2 worm cellular contexts compared by ENCODE assay signal in genomic region chrIV:8428492-8428891, ce11.
TF ChIP-seq lines count a peak whose summit lies in the region.

No protein-coding gene starts in this region.

TF ChIP-seq in whole organism, L1 larva, 84 proteins besides CTCF, POLR2A, EP300 and RAD21 (continued from another document):
- TF ChIP-seq jun-1 (tag; optimal IDR thresholded peaks at IDR 0.05; lab: Kevin White, UChicago) (peak; percentile 68), snpc-4 (tag; optimal IDR thresholded peaks at IDR 0.05; lab: Kevin White, UChicago) (peak; percentile 99), lin-13 (GFP tag; optimal IDR thresholded peaks at IDR 0.05; lab: Kevin White, UChicago) (peak; percentile 61), vab-15 (tag; optimal IDR thresholded peaks at IDR 0.05; lab: Kevin White, UChicago) (no peak), C04F5.9 (tag; optimal IDR thresholded peaks at IDR 0.05; lab: Kevin White, UChicago) (peak; percentile 63), fkh-8 (tag; optimal IDR thresholded peaks at IDR 0.05; lab: Kevin White, UChicago) (peak; percentile 76), nhr-11 (tag; optimal IDR thresholded peaks at IDR 0.05; lab: Kevin White, UChicago) (peak; percentile 44), nhr-85 (tag; lab: Kevin White, UChicago) (peak; percentile 98), nhr-71 (tag; optimal IDR thresholded peaks at IDR 0.05; lab: Kevin White, UChicago) (peak; percentile 95), C34B4.2 (tag; optimal IDR thresholded peaks at IDR 0.05; lab: Kevin White, UChicago) (no peak), snu-23 (GFP tag; optimal IDR thresholded peaks at IDR 0.05; lab: Kevin White, UChicago) (peak; percentile 93), pag-3 (tag; optimal IDR thresholded peaks at IDR 0.05; lab: Kevin White, UChicago; ENCODE audit: borderline replicate concordance, insufficient read depth) (no peak), zip-4 (GFP tag; optimal IDR thresholded peaks at IDR 0.05; lab: Kevin White, UChicago) (peak; percentile 78), nhr-12 (tag; optimal IDR thresholded peaks at IDR 0.05; lab: Kevin White, UChicago) (no peak), lin-35 (GFP tag; optimal IDR thresholded peaks at IDR 0.05; lab: Kevin White, UChicago) (peak; percentile 55 to 79), nhr-90 (tag; optimal IDR thresholded peaks at IDR 0.05; lab: Kevin White, UChicago; ENCODE audit: poor library complexity) (peak; percentile 94), ceh-88 (GFP tag; IDR thresholded peaks at IDR 0.05; lab: Robert Waterston, UW) (peak; percentile 73; the same call in 1 of the 2 replicates), nhr-47 (tag; optimal IDR thresholded peaks at IDR 0.05; lab: Kevin White, UChicago) (peak; percentile 92), isw-1 (GFP tag; IDR thresholded peaks at IDR 0.05; lab: Robert Waterston, UW) (peak; percentile 56), lsy-2 (tag; optimal IDR thresholded peaks at IDR 0.05; lab: Kevin White, UChicago) (peak; percentile 84 to 87), unc-98 (GFP tag; IDR thresholded peaks at IDR 0.05; lab: Robert Waterston, UW) (no peak), efl-1 (optimal IDR thresholded peaks at IDR 0.05; lab: Kevin White, UChicago) (peak; percentile 68 to 73), efl-1 (GFP tag; optimal IDR thresholded peaks at IDR 0.05 in 1 of 2; lab: Kevin White, UChicago) (peak; percentile 52 to 97)

TF ChIP-seq in whole organism, young adult, 124 proteins besides CTCF, POLR2A, EP300 and RAD21 (continued from another document):
- TF ChIP-seq aptf-2 (GFP tag; conservative IDR thresholded peaks at IDR 0.05; lab: Robert Waterston, UW) = no peak
- peak in 1 of 3 experiments; percentile 20 for TF ChIP-seq lin-35 (GFP tag; optimal IDR thresholded peaks at IDR 0.05; lab: Kevin White, UChicago)
- TF ChIP-seq fkh-3 (tag; optimal IDR thresholded peaks at IDR 0.05; lab: Kevin White, UChicago) = peak; percentile 59
- TF ChIP-seq F22D6.2 (tag; optimal IDR thresholded peaks at IDR 0.05; lab: Kevin White, UChicago) = peak; percentile 34
- no peak for TF ChIP-seq aptf-3 (GFP tag; IDR thresholded peaks at IDR 0.05; lab: Robert Waterston, UW)
- TF ChIP-seq F55B11.4 (tag; optimal IDR thresholded peaks at IDR 0.05; lab: Kevin White, UChicago; ENCODE audit: borderline replicate concordance, insufficient read depth) = no peak
- TF ChIP-seq rcor-1 (GFP tag; IDR thresholded peaks at IDR 0.05; lab: Robert Waterston, UW) = peak; percentile 97
- peak; percentile 85 for TF ChIP-seq Y56A3A.18 (GFP tag; IDR thresholded peaks at IDR 0.05; lab: Robert Waterston, UW)
- TF ChIP-seq B0261.1 (tag; optimal IDR thresholded peaks at IDR 0.05; lab: Kevin White, UChicago) = peak; percentile 41
- TF ChIP-seq lsl-1 (GFP tag; optimal IDR thresholded peaks at IDR 0.05; lab: Kevin White, UChicago) = peak; percentile 87
- peak; percentile 53; the same call in 1 of the 2 replicates for TF ChIP-seq lir-1 (GFP tag; conservative IDR thresholded peaks at IDR 0.05; lab: Robert Waterston, UW)
- TF ChIP-seq Y53F4B.3 (GFP tag; IDR thresholded peaks at IDR 0.05; lab: Robert Waterston, UW) = peak; percentile 51; the same call in 1 of the 2 replicates
- TF ChIP-seq C06A6.2 (GFP tag; conservative IDR thresholded peaks at IDR 0.05; lab: Robert Waterston, UW) = 0 out of 2 replicates have a peak, but pooled peaks have one; percentile 25
- peak; percentile 33 to 72 for TF ChIP-seq let-607 (tag; optimal IDR thresholded peaks at IDR 0.05; lab: Kevin White, UChicago)
- TF ChIP-seq F57A8.1 (GFP tag; optimal IDR thresholded peaks at IDR 0.05; lab: Kevin White, UChicago) = peak; percentile 55
- no peak for TF ChIP-seq dpl-1 (GFP tag; optimal IDR thresholded peaks at IDR 0.05; lab: Kevin White, UChicago)
- no peak for TF ChIP-seq cebp-1 (GFP tag; IDR thresholded peaks at IDR 0.05; lab: Robert Waterston, UW)
- TF ChIP-seq cebp-1 (tag; optimal IDR thresholded peaks at IDR 0.05; lab: Kevin White, UChicago) = no peak
- TF ChIP-seq Y53G8AR.9 (GFP tag; conservative IDR thresholded peaks at IDR 0.05; lab: Robert Waterston, UW) = peak; percentile 87
- peak; percentile 90 for TF ChIP-seq repo-1 (tag; optimal IDR thresholded peaks at IDR 0.05; lab: Kevin White, UChicago)
